Worm (Caenorhabditis elegans): Measurements from ENCODE around the gene D1014.5.

ce11 chrV:8075712-8076111 lies 47.8 kb upstream of the D1014.5 start, which contains the start of gene catp-3:
- TF ChIP-seq sox-4 (tag; optimal IDR thresholded peaks at IDR 0.05) (no peak), fos-1 (tag; optimal IDR thresholded peaks at IDR 0.05) (no peak), egl-27 (tag; optimal IDR thresholded peaks at IDR 0.05) (no peak), ama-1 (optimal IDR thresholded peaks at IDR 0.05) (no peak), lir-3 (tag; optimal IDR thresholded peaks at IDR 0.05; ENCODE audit: poor library complexity) (no peak), unc-62 (GFP tag; optimal IDR thresholded peaks at IDR 0.05) (no peak), ceh-90 (tag; optimal IDR thresholded peaks at IDR 0.05) (no peak)
